Worm (Caenorhabditis elegans): Measurements from ENCODE around the gene nhr-198.

DNA sequence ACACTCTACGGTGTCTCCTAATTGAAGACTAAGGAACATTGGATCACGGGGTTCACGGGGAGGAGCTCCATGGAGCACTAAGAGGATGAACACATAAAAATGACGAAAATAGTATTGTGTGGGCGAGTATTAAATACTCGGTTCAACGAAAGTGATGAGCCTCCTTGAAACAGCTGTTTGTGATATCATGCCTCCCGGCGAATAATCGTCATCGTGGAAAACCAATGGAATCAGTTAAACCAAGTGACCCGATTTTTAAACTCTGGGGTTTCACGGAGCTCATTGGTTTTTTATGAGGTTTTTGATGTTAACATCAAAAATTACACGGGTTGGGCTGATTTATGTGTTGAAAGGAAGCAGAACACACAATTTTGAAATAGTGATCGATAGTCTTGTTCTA is 32.2 kb upstream of the nhr-198 start:
- TF ChIP-seq blmp-1 (tag; optimal IDR thresholded peaks at IDR 0.05): no peak
- TF ChIP-seq pqm-1 (tag; optimal IDR thresholded peaks at IDR 0.05): no peak
